Fruit fly (Drosophila melanogaster) whole organism, wandering third instar larva: ENCODE measurements around the gene CG32639.

Source experiments
- Abd-B ChIP-seq: fragments of >200 bp; optimal IDR thresholded peaks from 2 replicates; lab custom pipeline; 2017; ENCODE audit warnings: missing biosample characterization, missing genetic modification characterization
- CrebA ChIP-seq: fragments of 200-800 bp; sonication (Bioruptor generic); optimal IDR thresholded peaks from 2 replicates; lab custom pipeline; 2016; ENCODE audit warnings: missing biosample characterization, mild to moderate bottlenecking, missing genetic modification characterization, borderline replicate concordance
- GATAd ChIP-seq: sonication (Bioruptor generic); optimal IDR thresholded peaks from 2 replicates; lab custom pipeline; 2016; ENCODE audit warnings: missing biosample characterization, missing genetic modification characterization
- Mio ChIP-seq: sonication (Bioruptor generic); optimal IDR thresholded peaks from 2 replicates; lab custom pipeline; 2016; ENCODE audit warnings: missing biosample characterization, missing genetic modification characterization
- br ChIP-seq: fragments of 200-800 bp; sonication (Bioruptor generic); optimal IDR thresholded peaks from 2 replicates; lab custom pipeline; 2016; ENCODE audit warnings: missing biosample characterization, missing genetic modification characterization
- brk ChIP-seq: fragments of 200-800 bp; sonication (Bioruptor generic); optimal IDR thresholded peaks from 2 replicates; lab custom pipeline; 2016; ENCODE audit warnings: missing biosample characterization, mild to moderate bottlenecking, missing genetic modification characterization
- dsf ChIP-seq: sonication (Bioruptor generic); optimal IDR thresholded peaks from 2 replicates; lab custom pipeline; 2016; ENCODE audit warnings: missing biosample characterization, missing genetic modification characterization, borderline replicate concordance
- jim ChIP-seq: fragments of 175-275, 200-325 bp; sonication (Bioruptor generic); optimal IDR thresholded peaks from 2 replicates; lab custom pipeline; 2016; ENCODE audit warnings: missing biosample characterization, mild to moderate bottlenecking, missing genetic modification characterization
- lola ChIP-seq: fragments of >200 bp; optimal IDR thresholded peaks from 2 replicates; lab custom pipeline; 2017; ENCODE audit warnings: missing biosample characterization, missing genetic modification characterization
- psq ChIP-seq: fragments of 200-800 bp; sonication (Bioruptor generic); optimal IDR thresholded peaks from 3 replicates; lab custom pipeline; 2017; ENCODE audit warnings: missing biosample characterization, mild to moderate bottlenecking, missing genetic modification characterization, moderate library complexity
- rgr ChIP-seq: fragments of 200-800 bp; sonication (Bioruptor generic); optimal IDR thresholded peaks from 3 replicates; lab custom pipeline; 2016; ENCODE audit warnings: missing biosample characterization, mild to moderate bottlenecking, missing genetic modification characterization
- tai ChIP-seq: sonication (Bioruptor generic); optimal IDR thresholded peaks from 2 replicates; lab custom pipeline; 2016; ENCODE audit warnings: missing biosample characterization, missing genetic modification characterization
- usp ChIP-seq: fragments of >200 bp; optimal IDR thresholded peaks from 2 replicates; lab custom pipeline; 2017; ENCODE audit warnings: missing biosample characterization, missing genetic modification characterization
- woc ChIP-seq: sonication (Bioruptor generic); optimal IDR thresholded peaks from 2 replicates; lab custom pipeline; 2016; ENCODE audit warnings: missing biosample characterization, mild to moderate bottlenecking, missing genetic modification characterization

- no peak for TF ChIP-seq CrebA (GFP tag; lab: Kevin White, UChicago)
- TF ChIP-seq rgr (GFP tag; lab: Kevin White, UChicago): no peak
- no peak for TF ChIP-seq Mio (GFP tag; lab: Kevin White, UChicago)
- TF ChIP-seq Abd-B (GFP tag; lab: Kevin White, UChicago): no peak
- no peak for TF ChIP-seq lola (GFP tag; lab: Kevin White, UChicago)
- TF ChIP-seq jim: no peak
- TF ChIP-seq psq: no peak
- no peak for TF ChIP-seq woc
- TF ChIP-seq GATAd: no peak
- no peak for TF ChIP-seq br (GFP tag; lab: Kevin White, UChicago)
- TF ChIP-seq usp (GFP tag; lab: Kevin White, UChicago): no peak
- no peak for TF ChIP-seq dsf (GFP tag; lab: Kevin White, UChicago)
- no peak for TF ChIP-seq brk (GFP tag; lab: Kevin White, UChicago)
- TF ChIP-seq tai (GFP tag; lab: Kevin White, UChicago): no peak
Observed at dm6 chrX:13243726-13244323, 7.5 kb upstream of the CG32639 start.
